Worm (Caenorhabditis elegans) whole organism, late embryonic: ENCODE data around the gene wrt-8.

Experiments used
- C38D4.7 ChIP-seq: fragments of 200-800 bp; sonication (Bioruptor generic); optimal IDR thresholded peaks from 2 replicates; lab custom pipeline; 2018; ENCODE audit warnings: mild to moderate bottlenecking, missing genetic modification characterization, moderate library complexity, missing compliant biosample characterization
- F13H6.1 ChIP-seq: sonication (generic microtip); optimal IDR thresholded peaks from 2 replicates; lab custom pipeline; 2016; ENCODE audit warnings: missing genetic modification characterization, missing compliant biosample characterization
- K09A11.1 ChIP-seq: sonication (generic microtip); optimal IDR thresholded peaks from 2 replicates; lab custom pipeline; 2017; ENCODE audit warnings: antibody characterized with exemption, mild to moderate bottlenecking, missing genetic modification characterization, missing compliant biosample characterization; ENCODE audit not compliant: insufficient read depth
- Y22D7AL.16 ChIP-seq: sonication (generic microtip); optimal IDR thresholded peaks from 2 replicates; lab custom pipeline; 2016; ENCODE audit warnings: missing genetic modification characterization, missing compliant biosample characterization
- ama-1 ChIP-seq: fragments of 150-350 bp; optimal IDR thresholded peaks from 2 replicates; lab custom pipeline; 2014
- ceh-2 ChIP-seq: sonication (generic microtip); optimal IDR thresholded peaks from 2 replicates; lab custom pipeline; 2016; ENCODE audit warnings: missing genotype, missing genetic modification characterization, missing compliant biosample characterization
- ceh-22 ChIP-seq: sonication (generic microtip); optimal IDR thresholded peaks from 2 replicates; lab custom pipeline; 2017; ENCODE audit warnings: missing biosample characterization, missing genetic modification characterization
- ceh-24 ChIP-seq: sonication (generic microtip); optimal IDR thresholded peaks from 2 replicates; lab custom pipeline; 2016; ENCODE audit warnings: mild to moderate bottlenecking, missing genetic modification characterization, missing compliant biosample characterization
- ceh-30 ChIP-seq: fragments of 150-350 bp; optimal IDR thresholded peaks from 2 replicates; lab custom pipeline; 2014; ENCODE audit warnings: missing biosample characterization, missing genetic modification characterization
- ceh-31 ChIP-seq: sonication (generic microtip); optimal IDR thresholded peaks from 2 replicates; lab custom pipeline; 2016; ENCODE audit warnings: missing genetic modification characterization, missing compliant biosample characterization
- ceh-48 ChIP-seq: sonication (generic microtip); optimal IDR thresholded peaks from 2 replicates; lab custom pipeline; 2016; ENCODE audit warnings: missing genetic modification characterization, inconsistent platforms, missing compliant biosample characterization
- ceh-6 ChIP-seq: fragments of 200-800 bp; sonication (Bioruptor generic); optimal IDR thresholded peaks from 2 replicates; lab custom pipeline; 2018; ENCODE audit warnings: mild to moderate bottlenecking, missing genetic modification characterization, missing compliant biosample characterization
- che-1 ChIP-seq: sonication (generic microtip); optimal IDR thresholded peaks from 2 replicates; lab custom pipeline; 2016; ENCODE audit warnings: mild to moderate bottlenecking, missing genetic modification characterization, missing compliant biosample characterization
- elt-2 ChIP-seq: sonication (generic microtip); optimal IDR thresholded peaks from 2 replicates; lab custom pipeline; 2016; ENCODE audit warnings: missing genetic modification reagents, missing genetic modification characterization, missing compliant biosample characterization
- elt-4 ChIP-seq: sonication (generic microtip); optimal IDR thresholded peaks from 2 replicates; lab custom pipeline; 2016; ENCODE audit warnings: missing genetic modification characterization, missing compliant biosample characterization
- eyg-1 ChIP-seq: sonication (generic microtip); optimal IDR thresholded peaks from 2 replicates; lab custom pipeline; 2016; ENCODE audit warnings: missing genotype, missing genetic modification characterization, missing compliant biosample characterization
- fkh-10 ChIP-seq: fragments of 150-350 bp; optimal IDR thresholded peaks from 2 replicates; lab custom pipeline; 2014; ENCODE audit warnings: missing biosample characterization, missing genetic modification reagents, missing genetic modification characterization
- hlh-15 ChIP-seq: sonication (generic microtip); optimal IDR thresholded peaks from 2 replicates; lab custom pipeline; 2016; ENCODE audit warnings: missing genetic modification characterization, missing compliant biosample characterization
- hlh-30 ChIP-seq: sonication (generic microtip); optimal IDR thresholded peaks from 2 replicates; lab custom pipeline; 2017; ENCODE audit warnings: antibody characterized with exemption, missing genetic modification characterization, missing compliant biosample characterization; ENCODE audit not compliant: insufficient read depth
- hlh-6 ChIP-seq: sonication (generic microtip); optimal IDR thresholded peaks from 2 replicates; lab custom pipeline; 2016; ENCODE audit warnings: missing genotype, missing genetic modification characterization, missing compliant biosample characterization
- hlh-8 ChIP-seq: sonication (generic microtip); optimal IDR thresholded peaks from 2 replicates; lab custom pipeline; 2016; ENCODE audit warnings: missing genotype, missing genetic modification characterization, missing compliant biosample characterization
- madf-2 ChIP-seq: sonication (generic microtip); optimal IDR thresholded peaks from 2 replicates; lab custom pipeline; 2017; ENCODE audit warnings: missing genetic modification characterization, missing compliant biosample characterization
- mec-3 ChIP-seq: sonication (generic microtip); optimal IDR thresholded peaks from 2 replicates; lab custom pipeline; 2016; ENCODE audit warnings: borderline replicate concordance, missing genetic modification characterization, missing compliant biosample characterization
- nfya-1 ChIP-seq: sonication (generic microtip); optimal IDR thresholded peaks from 2 replicates; lab custom pipeline; 2017; ENCODE audit warnings: missing genetic modification characterization, mild to moderate bottlenecking, missing compliant biosample characterization, antibody characterized with exemption, moderate library complexity
- nhr-11 ChIP-seq: fragments of 150-350 bp; optimal IDR thresholded peaks from 2 replicates; lab custom pipeline; 2014; ENCODE audit warnings: missing biosample characterization, missing genetic modification characterization
- pag-3 ChIP-seq: sonication (generic microtip); optimal IDR thresholded peaks from 2 replicates; lab custom pipeline; 2016; ENCODE audit warnings: missing compliant biosample characterization, missing genetic modification characterization, borderline replicate concordance
- pat-9 ChIP-seq: fragments of 200-800 bp; sonication (Bioruptor generic); optimal IDR thresholded peaks from 2 replicates; lab custom pipeline; 2018; ENCODE audit warnings: mild to moderate bottlenecking, missing genetic modification characterization, moderate library complexity, missing compliant biosample characterization
- pha-2 ChIP-seq: sonication (generic microtip); optimal IDR thresholded peaks from 2 replicates; lab custom pipeline; 2017; ENCODE audit warnings: mild to moderate bottlenecking, missing genetic modification characterization, missing compliant biosample characterization
- pha-4 ChIP-seq: fragments of 150-350 bp; optimal IDR thresholded peaks from 2 replicates; lab custom pipeline; 2018; ENCODE audit warnings: missing biosample characterization, missing genetic modification reagents, missing genetic modification characterization
- pqm-1 ChIP-seq: sonication (generic microtip); optimal IDR thresholded peaks from 2 replicates; lab custom pipeline; 2016; ENCODE audit warnings: missing genetic modification characterization, missing compliant biosample characterization
- pros-1 ChIP-seq: fragments of 150-350 bp; optimal IDR thresholded peaks from 2 replicates; lab custom pipeline; 2014; ENCODE audit warnings: missing biosample characterization, missing genetic modification reagents, missing genetic modification characterization
- ref-2 ChIP-seq: sonication (generic microtip); optimal IDR thresholded peaks from 2 replicates; lab custom pipeline; 2016; ENCODE audit warnings: missing genetic modification characterization, missing compliant biosample characterization
- rnt-1 ChIP-seq: sonication (generic microtip); optimal IDR thresholded peaks from 2 replicates; lab custom pipeline; 2016; ENCODE audit warnings: missing genetic modification characterization, missing compliant biosample characterization
- sdc-2 ChIP-seq: sonication (generic microtip); optimal IDR thresholded peaks from 2 replicates; lab custom pipeline; 2016; ENCODE audit warnings: missing genotype, missing genetic modification characterization, missing compliant biosample characterization
- sox-2 ChIP-seq: fragments of 200-800 bp; sonication (Bioruptor generic); IDR thresholded peaks from 2 replicates; pipeline ENCODE4 v1.3.6; 2022; ENCODE audit warnings: missing genetic modification reagents, missing genetic modification characterization, missing compliant biosample characterization
- sox-4 ChIP-seq: sonication (generic microtip); optimal IDR thresholded peaks from 2 replicates; lab custom pipeline; 2017; ENCODE audit warnings: mild to moderate bottlenecking, missing genetic modification characterization, inconsistent platforms, missing compliant biosample characterization
- syd-9 ChIP-seq: sonication (generic microtip); optimal IDR thresholded peaks from 2 replicates; lab custom pipeline; 2016; ENCODE audit warnings: mild to moderate bottlenecking, missing genetic modification characterization, moderate library complexity, missing compliant biosample characterization
- tbx-2 ChIP-seq: sonication (generic microtip); optimal IDR thresholded peaks from 2 replicates; lab custom pipeline; 2016; ENCODE audit warnings: missing genetic modification characterization, missing compliant biosample characterization
- unc-86 ChIP-seq: sonication (generic microtip); optimal IDR thresholded peaks from 2 replicates; lab custom pipeline; 2016; ENCODE audit warnings: missing genetic modification characterization, missing compliant biosample characterization
- zip-5 ChIP-seq: sonication (generic microtip); optimal IDR thresholded peaks from 2 replicates; lab custom pipeline; 2016; ENCODE audit warnings: missing genetic modification characterization, missing compliant biosample characterization
- ztf-16 ChIP-seq: sonication (generic microtip); optimal IDR thresholded peaks from 2 replicates; lab custom pipeline; 2017; ENCODE audit warnings: missing genetic modification characterization, missing compliant biosample characterization

Gene wrt-8

DNA sequence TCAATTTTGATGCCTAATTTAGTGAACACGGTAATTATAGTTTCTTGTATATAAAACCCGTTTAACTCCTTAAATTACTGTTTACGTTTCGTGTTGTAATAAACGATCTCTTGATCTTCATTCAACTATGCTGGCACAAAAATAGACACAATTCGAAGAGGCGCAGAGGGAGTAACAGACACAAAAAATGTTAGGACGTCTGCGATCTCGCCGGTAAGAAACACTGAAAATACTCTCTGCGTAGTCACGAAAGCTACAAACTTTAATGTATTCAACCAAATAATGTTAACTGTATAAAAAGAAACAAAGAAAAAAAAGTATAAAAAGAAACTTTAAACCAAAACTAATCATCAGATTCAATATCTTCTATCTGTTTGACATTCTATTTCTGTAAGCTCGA is 36.5 kb upstream of the wrt-8 start, which contains the start of gene dhs-23:
dhs-23 (plus strand) TSS at position 363 of the 400 bp plus-strand sequence.
- TF ChIP-seq sox-4 (tag; lab: Kevin White, UChicago) (no peak), syd-9 (tag; lab: Kevin White, UChicago) (no peak), unc-86 (tag; lab: Kevin White, UChicago) (no peak), pha-4 (tag; lab: Kevin White, UChicago) (no peak), nfya-1 (no peak), nhr-11 (no peak), ceh-31 (tag; lab: Kevin White, UChicago) (no peak), hlh-6 (tag; lab: Kevin White, UChicago) (no peak), F13H6.1 (tag; lab: Kevin White, UChicago) (no peak), pqm-1 (tag; lab: Kevin White, UChicago) (no peak)

ce11 chrV:15379817-15380216 is 35.4 kb upstream of the wrt-8 start, which contains the start of gene srh-251:
srh-251 (minus strand) TSS chrV:15379917.
- TF ChIP-seq ceh-48 (tag; lab: Kevin White, UChicago) (no peak), elt-2 (tag; lab: Kevin White, UChicago) (no peak), K09A11.1 (tag; lab: Kevin White, UChicago) (no peak), rnt-1 (tag; lab: Kevin White, UChicago) (no peak), ceh-30 (tag; lab: Kevin White, UChicago) (no peak), sox-2 (no peak), hlh-30 (tag; lab: Kevin White, UChicago) (no peak)

DNA sequence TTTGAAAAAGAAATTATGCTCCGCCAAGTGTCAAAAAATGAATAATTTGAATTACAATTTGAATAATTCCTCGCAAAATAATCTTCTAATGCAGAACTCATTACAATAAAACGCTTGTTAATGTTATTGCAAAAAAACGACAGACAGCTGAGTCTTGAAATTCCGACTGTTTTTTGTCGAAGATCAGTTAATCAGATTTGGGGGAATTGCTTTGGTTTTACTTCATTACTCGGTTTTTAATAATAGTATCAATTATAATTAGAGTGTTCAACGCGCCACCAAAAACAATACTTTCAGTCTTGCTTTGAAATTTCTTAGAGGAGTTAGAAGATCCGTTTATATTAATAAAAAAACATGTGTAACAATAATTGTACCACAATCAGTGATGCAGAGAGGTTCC is 33.5 kb upstream of the wrt-8 start, which contains the start of gene srh-122:
srh-122 (minus strand) TSS at position 101 of the 400 bp plus-strand sequence.
- TF ChIP-seq elt-2 (tag; lab: Kevin White, UChicago) (no peak), pha-4 (tag; lab: Kevin White, UChicago) (no peak), ztf-16 (no peak), pha-2 (no peak), tbx-2 (tag; lab: Kevin White, UChicago) (no peak), hlh-15 (no peak), madf-2 (tag; lab: Kevin White, UChicago) (no peak), fkh-10 (GFP tag; lab: Kevin White, UChicago) (no peak), nfya-1 (no peak), Y22D7AL.16 (no peak), sox-4 (tag; lab: Kevin White, UChicago) (no peak), ceh-2 (tag; lab: Kevin White, UChicago) (no peak), mec-3 (tag; lab: Kevin White, UChicago) (no peak), eyg-1 (tag; lab: Kevin White, UChicago) (no peak), syd-9 (tag; lab: Kevin White, UChicago) (no peak), ceh-48 (tag; lab: Kevin White, UChicago) (no peak)

ce11 chrV:15376223-15376622 is 31.8 kb upstream of the wrt-8 start, which contains the start of gene srh-52:
srh-52 (minus strand) TSS chrV:15376323.
- TF ChIP-seq zip-5 = no peak
- TF ChIP-seq ceh-31 (tag; lab: Kevin White, UChicago) = no peak
- no peak for TF ChIP-seq ama-1
- TF ChIP-seq hlh-8 = no peak
- no peak for TF ChIP-seq hlh-15
- no peak for TF ChIP-seq pat-9
- TF ChIP-seq fkh-10 (GFP tag; lab: Kevin White, UChicago) = no peak
- TF ChIP-seq elt-4 (tag; lab: Kevin White, UChicago) = no peak
- TF ChIP-seq C38D4.7 (GFP tag; lab: Kevin White, UChicago) = no peak
- no peak for TF ChIP-seq che-1
- no peak for TF ChIP-seq pros-1 (tag; lab: Kevin White, UChicago)
- no peak for TF ChIP-seq pag-3 (tag; lab: Kevin White, UChicago)
- TF ChIP-seq ceh-22 (tag; lab: Kevin White, UChicago) = no peak
- no peak for TF ChIP-seq sdc-2 (tag; lab: Kevin White, UChicago)
- no peak for TF ChIP-seq nhr-11
- no peak for TF ChIP-seq ceh-6 (GFP tag; lab: Kevin White, UChicago)
- no peak for TF ChIP-seq ceh-24 (tag; lab: Kevin White, UChicago)
- no peak for TF ChIP-seq ref-2 (tag; lab: Kevin White, UChicago)
